Worm (Caenorhabditis elegans): ENCODE results near the gene bath-30.
A peak's percentile ranks its signal among the peaks of the same experiment; 100 is the strongest.

The bath-30 gene

ce11 chrII:3346328-3346780 is at the start of gene bath-30:
Gene bath-30, minus strand, starts transcription at chrII:3346378.
- no peak for TF ChIP-seq zfp-3 (GFP tag; conservative IDR thresholded peaks at IDR 0.05)
- TF ChIP-seq lin-38 (GFP tag; IDR thresholded peaks at IDR 0.05): 0 out of 2 replicates have a peak, but pooled peaks have one; percentile 12

DNA sequence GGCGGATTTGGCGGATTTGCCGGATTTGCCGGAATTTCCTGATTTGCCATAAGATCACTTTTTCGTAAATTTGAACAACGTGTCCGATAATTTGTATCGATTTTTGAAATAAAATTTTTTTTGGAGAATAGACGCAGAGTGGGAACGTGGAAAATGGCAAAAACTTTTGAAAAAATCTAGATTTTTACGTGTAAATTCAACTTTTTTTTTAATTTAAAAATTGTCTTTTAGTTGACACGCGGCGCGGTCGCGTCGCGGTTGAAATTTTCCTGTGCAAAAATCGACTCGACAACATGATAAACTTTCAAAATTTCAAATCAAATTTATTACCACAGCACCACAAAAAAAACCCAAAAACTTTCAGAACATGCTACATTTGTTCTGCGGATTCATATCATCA is 49.3 kb upstream of the bath-30 start, which contains the start of gene nep-20:
nep-20 (minus strand) TSS at position 101 of the 400 bp plus-strand sequence.
- TF ChIP-seq ztf-11 (tag; optimal IDR thresholded peaks at IDR 0.05): no peak
- TF ChIP-seq unc-62 (GFP tag; optimal IDR thresholded peaks at IDR 0.05 in 1 of 2): peak in 1 of 2 experiments; percentile 15
- no peak for TF ChIP-seq unc-62 (tag; optimal IDR thresholded peaks at IDR 0.05)

ce11 chrII:3387503-3387902 is 41.3 kb upstream of the bath-30 start, which contains the start of gene T06D4.6:
Gene T06D4.6, minus strand, starts transcription at chrII:3387603.
- TF ChIP-seq hif-1 (tag; optimal IDR thresholded peaks at IDR 0.05) (no peak), F10B5.3 (tag; optimal IDR thresholded peaks at IDR 0.05) (no peak), ama-1 (optimal IDR thresholded peaks at IDR 0.05) (no peak), zfp-3 (GFP tag; conservative IDR thresholded peaks at IDR 0.05) (no peak), set-16 (GFP tag; IDR thresholded peaks at IDR 0.05) (no peak), nhr-76 (tag; optimal IDR thresholded peaks at IDR 0.05) (no peak), D1046.2 (GFP tag; IDR thresholded peaks at IDR 0.05) (no peak), ceh-32 (tag; optimal IDR thresholded peaks at IDR 0.05; ENCODE audit: poor library complexity) (no peak), unc-130 (GFP tag; optimal IDR thresholded peaks at IDR 0.05) (no peak), gei-8 (GFP tag; optimal IDR thresholded peaks at IDR 0.05) (no peak), saeg-2 (GFP tag; IDR thresholded peaks at IDR 0.05) (no peak), pha-4 (GFP tag; IDR thresholded peaks at IDR 0.05) (no peak), pha-4 (tag; optimal IDR thresholded peaks at IDR 0.05) (no peak), fkh-10 (GFP tag; optimal IDR thresholded peaks at IDR 0.05) (no peak), mdt-29 (GFP tag; IDR thresholded peaks at IDR 0.05) (no peak), T26A8.4 (GFP tag; IDR thresholded peaks at IDR 0.05) (no peak), F49E8.2 (tag; optimal IDR thresholded peaks at IDR 0.05; ENCODE audit: borderline replicate concordance) (no peak), ZK337.2 (GFP tag; IDR thresholded peaks at IDR 0.05) (no peak), daf-8 (GFP tag; IDR thresholded peaks at IDR 0.05) (no peak)

ce11 chrII:3385736-3386135 is 39.6 kb upstream of the bath-30 start, which contains the start of gene T06D4.2:
Gene T06D4.2, minus strand, starts transcription at chrII:3385905.
- TF ChIP-seq aha-1 (tag) (peak; percentile 93), saeg-2 (GFP tag; IDR thresholded peaks at IDR 0.05) (no peak), nhr-6 (tag; optimal IDR thresholded peaks at IDR 0.05) (no peak), skn-1 (tag; optimal IDR thresholded peaks at IDR 0.05) (no peak), nhr-76 (tag; optimal IDR thresholded peaks at IDR 0.05) (no peak), lin-39 (tag; optimal IDR thresholded peaks at IDR 0.05) (no peak)

DNA sequence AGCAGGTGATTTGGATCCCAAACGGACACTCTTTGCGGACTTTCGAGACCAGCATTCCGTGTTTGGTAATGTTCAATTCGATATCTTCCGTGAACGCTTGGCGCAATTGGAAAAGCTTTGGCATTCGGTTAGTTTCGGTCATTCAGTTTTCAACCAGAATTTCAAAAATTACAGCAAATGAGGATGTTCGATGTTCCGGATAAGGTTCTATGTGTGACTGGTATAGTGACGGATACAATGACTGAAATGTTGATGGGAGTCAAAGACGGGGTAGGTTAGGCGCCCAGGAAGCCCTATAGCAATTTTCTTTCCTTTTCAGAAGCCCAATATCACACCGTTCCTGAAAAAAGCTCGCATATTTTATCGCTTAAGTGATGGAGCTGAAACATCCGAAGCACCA is 36.9 kb upstream of the bath-30 start:
- TF ChIP-seq nhr-237 (tag; optimal IDR thresholded peaks at IDR 0.05) (no peak), unc-62 (GFP tag; optimal IDR thresholded peaks at IDR 0.05 in 1 of 2) (peak in 1 of 2 experiments; percentile 95), unc-62 (tag; optimal IDR thresholded peaks at IDR 0.05) (no peak)

- TF ChIP-seq F49E8.2 (tag; optimal IDR thresholded peaks at IDR 0.05; ENCODE audit: borderline replicate concordance) (no peak), D1046.2 (GFP tag; IDR thresholded peaks at IDR 0.05) (no peak), F26F4.8 (GFP tag; conservative IDR thresholded peaks at IDR 0.05) (no peak), gei-8 (GFP tag; optimal IDR thresholded peaks at IDR 0.05) (no peak), mep-1 (tag; optimal IDR thresholded peaks at IDR 0.05) (no peak), aha-1 (tag) (no peak), F37D6.2 (tag; optimal IDR thresholded peaks at IDR 0.05) (no peak), ceh-28 (tag; optimal IDR thresholded peaks at IDR 0.05) (no peak), ceh-20 (GFP tag; IDR thresholded peaks at IDR 0.05) (no peak), nhr-11 (tag; optimal IDR thresholded peaks at IDR 0.05) (no peak), lin-39 (tag; optimal IDR thresholded peaks at IDR 0.05) (no peak), dmd-8 (GFP tag; IDR thresholded peaks at IDR 0.05) (no peak), fos-1 (tag; optimal IDR thresholded peaks at IDR 0.05) (no peak), Y75B8A.6 (GFP tag; IDR thresholded peaks at IDR 0.05) (no peak), mdt-29 (GFP tag; IDR thresholded peaks at IDR 0.05) (no peak)
Measured at ce11 chrII:3381510-3381909, 35.3 kb upstream of the bath-30 start, which contains the start of gene T06D4.1. Gene T06D4.1, plus strand, starts transcription at chrII:3381830.

Measured in whole organism, L4 larva.